Worm (Caenorhabditis elegans) whole organism, late embryonic: ENCODE measurements around the gene rpl-37.

Experiments
- C38D4.7 ChIP-seq: fragments of 200-800 bp; sonication (Bioruptor generic); optimal IDR thresholded peaks from 2 replicates; lab custom pipeline; 2018; ENCODE audit warnings: mild to moderate bottlenecking, missing genetic modification characterization, moderate library complexity, missing compliant biosample characterization
- F13H6.1 ChIP-seq: sonication (generic microtip); optimal IDR thresholded peaks from 2 replicates; lab custom pipeline; 2016; ENCODE audit warnings: missing genetic modification characterization, missing compliant biosample characterization
- K09A11.1 ChIP-seq: sonication (generic microtip); optimal IDR thresholded peaks from 2 replicates; lab custom pipeline; 2017; ENCODE audit warnings: antibody characterized with exemption, mild to moderate bottlenecking, missing genetic modification characterization, missing compliant biosample characterization; ENCODE audit not compliant: insufficient read depth
- T23F11.4 ChIP-seq: fragments of 200-800 bp; sonication (Bioruptor generic); optimal IDR thresholded peaks from 2 replicates; lab custom pipeline; 2018; ENCODE audit warnings: mild to moderate bottlenecking, missing genetic modification characterization, missing compliant biosample characterization
- Y22D7AL.16 ChIP-seq: sonication (generic microtip); optimal IDR thresholded peaks from 2 replicates; lab custom pipeline; 2016; ENCODE audit warnings: missing genetic modification characterization, missing compliant biosample characterization
- ahr-1 ChIP-seq: sonication (generic microtip); optimal IDR thresholded peaks from 2 replicates; lab custom pipeline; 2016; ENCODE audit warnings: missing genetic modification characterization, missing compliant biosample characterization
- ceh-14 ChIP-seq: sonication (generic microtip); optimal IDR thresholded peaks from 2 replicates; lab custom pipeline; 2016; ENCODE audit warnings: missing genotype, missing genetic modification characterization, missing compliant biosample characterization
- ceh-2 ChIP-seq: sonication (generic microtip); optimal IDR thresholded peaks from 2 replicates; lab custom pipeline; 2016; ENCODE audit warnings: missing genotype, missing genetic modification characterization, missing compliant biosample characterization
- ceh-22 ChIP-seq: sonication (generic microtip); optimal IDR thresholded peaks from 2 replicates; lab custom pipeline; 2017; ENCODE audit warnings: missing biosample characterization, missing genetic modification characterization
- ceh-24 ChIP-seq: sonication (generic microtip); optimal IDR thresholded peaks from 2 replicates; lab custom pipeline; 2016; ENCODE audit warnings: mild to moderate bottlenecking, missing genetic modification characterization, missing compliant biosample characterization
- ceh-30 ChIP-seq: fragments of 150-350 bp; optimal IDR thresholded peaks from 2 replicates; lab custom pipeline; 2014; ENCODE audit warnings: missing biosample characterization, missing genetic modification characterization
- ceh-31 ChIP-seq: sonication (generic microtip); optimal IDR thresholded peaks from 2 replicates; lab custom pipeline; 2016; ENCODE audit warnings: missing genetic modification characterization, missing compliant biosample characterization
- ceh-34 ChIP-seq: sonication (generic microtip); optimal IDR thresholded peaks from 2 replicates; lab custom pipeline; 2016; ENCODE audit warnings: mild to moderate bottlenecking, missing genetic modification characterization, missing compliant biosample characterization
- ceh-48 ChIP-seq: sonication (generic microtip); optimal IDR thresholded peaks from 2 replicates; lab custom pipeline; 2016; ENCODE audit warnings: missing genetic modification characterization, inconsistent platforms, missing compliant biosample characterization
- ceh-9 ChIP-seq: sonication (generic microtip); optimal IDR thresholded peaks from 2 replicates; lab custom pipeline; 2016; ENCODE audit warnings: mild to moderate bottlenecking, missing genetic modification characterization, inconsistent platforms, missing compliant biosample characterization
- che-1 ChIP-seq: sonication (generic microtip); optimal IDR thresholded peaks from 2 replicates; lab custom pipeline; 2016; ENCODE audit warnings: mild to moderate bottlenecking, missing genetic modification characterization, missing compliant biosample characterization
- ets-4 ChIP-seq: sonication (generic microtip); optimal IDR thresholded peaks from 2 replicates; lab custom pipeline; 2016; ENCODE audit warnings: missing genetic modification characterization, missing compliant biosample characterization
- eyg-1 ChIP-seq: sonication (generic microtip); optimal IDR thresholded peaks from 2 replicates; lab custom pipeline; 2016; ENCODE audit warnings: missing genotype, missing genetic modification characterization, missing compliant biosample characterization
- fax-1 ChIP-seq: sonication (generic microtip); optimal IDR thresholded peaks from 2 replicates; lab custom pipeline; 2016; ENCODE audit warnings: missing genotype, missing genetic modification characterization, missing compliant biosample characterization
- fkh-6 ChIP-seq: sonication (generic microtip); optimal IDR thresholded peaks from 2 replicates; lab custom pipeline; 2016; ENCODE audit warnings: missing genetic modification characterization, missing compliant biosample characterization
- hlh-13 ChIP-seq: fragments of 200-800 bp; sonication (Bioruptor generic); optimal IDR thresholded peaks from 2 replicates; lab custom pipeline; 2018; ENCODE audit warnings: mild to moderate bottlenecking, missing genetic modification characterization, missing compliant biosample characterization
- hlh-15 ChIP-seq: sonication (generic microtip); optimal IDR thresholded peaks from 2 replicates; lab custom pipeline; 2016; ENCODE audit warnings: missing genetic modification characterization, missing compliant biosample characterization
- hlh-30 ChIP-seq: sonication (generic microtip); optimal IDR thresholded peaks from 2 replicates; lab custom pipeline; 2017; ENCODE audit warnings: antibody characterized with exemption, missing genetic modification characterization, missing compliant biosample characterization; ENCODE audit not compliant: insufficient read depth
- hlh-8 ChIP-seq: sonication (generic microtip); optimal IDR thresholded peaks from 2 replicates; lab custom pipeline; 2016; ENCODE audit warnings: missing genotype, missing genetic modification characterization, missing compliant biosample characterization
- lim-6 ChIP-seq: sonication (generic microtip); optimal IDR thresholded peaks from 2 replicates; lab custom pipeline; 2016; ENCODE audit warnings: missing genetic modification characterization, missing compliant biosample characterization
- lin-11 ChIP-seq: fragments of 200-800 bp; sonication (Bioruptor generic); optimal IDR thresholded peaks from 2 replicates; lab custom pipeline; 2018; ENCODE audit warnings: mild to moderate bottlenecking, missing genetic modification characterization, missing compliant biosample characterization
- madf-2 ChIP-seq: sonication (generic microtip); optimal IDR thresholded peaks from 2 replicates; lab custom pipeline; 2017; ENCODE audit warnings: missing genetic modification characterization, missing compliant biosample characterization
- mec-3 ChIP-seq: sonication (generic microtip); optimal IDR thresholded peaks from 2 replicates; lab custom pipeline; 2016; ENCODE audit warnings: borderline replicate concordance, missing genetic modification characterization, missing compliant biosample characterization
- nfya-1 ChIP-seq: sonication (generic microtip); optimal IDR thresholded peaks from 2 replicates; lab custom pipeline; 2017; ENCODE audit warnings: missing genetic modification characterization, mild to moderate bottlenecking, missing compliant biosample characterization, antibody characterized with exemption, moderate library complexity
- nhr-11 ChIP-seq: fragments of 150-350 bp; optimal IDR thresholded peaks from 2 replicates; lab custom pipeline; 2014; ENCODE audit warnings: missing biosample characterization, missing genetic modification characterization
- nhr-232 ChIP-seq: sonication (generic microtip); optimal IDR thresholded peaks from 2 replicates; lab custom pipeline; 2016; ENCODE audit warnings: missing genetic modification characterization, missing compliant biosample characterization
- npax-4 ChIP-seq: sonication (generic microtip); optimal IDR thresholded peaks from 2 replicates; lab custom pipeline; 2016; ENCODE audit warnings: missing genetic modification characterization, missing compliant biosample characterization
- odd-2 ChIP-seq: sonication (generic microtip); optimal IDR thresholded peaks from 2 replicates; lab custom pipeline; 2017; ENCODE audit warnings: antibody characterized with exemption, mild to moderate bottlenecking, missing genetic modification characterization, missing compliant biosample characterization
- pha-2 ChIP-seq: sonication (generic microtip); optimal IDR thresholded peaks from 2 replicates; lab custom pipeline; 2017; ENCODE audit warnings: mild to moderate bottlenecking, missing genetic modification characterization, missing compliant biosample characterization
- pha-4 ChIP-seq: fragments of 150-350 bp; optimal IDR thresholded peaks from 2 replicates; lab custom pipeline; 2018; ENCODE audit warnings: missing biosample characterization, missing genetic modification reagents, missing genetic modification characterization
- pros-1 ChIP-seq: fragments of 150-350 bp; optimal IDR thresholded peaks from 2 replicates; lab custom pipeline; 2014; ENCODE audit warnings: missing biosample characterization, missing genetic modification reagents, missing genetic modification characterization
- ref-2 ChIP-seq: sonication (generic microtip); optimal IDR thresholded peaks from 2 replicates; lab custom pipeline; 2016; ENCODE audit warnings: missing genetic modification characterization, missing compliant biosample characterization
- rnt-1 ChIP-seq: sonication (generic microtip); optimal IDR thresholded peaks from 2 replicates; lab custom pipeline; 2016; ENCODE audit warnings: missing genetic modification characterization, missing compliant biosample characterization
- sox-2 ChIP-seq: fragments of 200-800 bp; sonication (Bioruptor generic); IDR thresholded peaks from 2 replicates; pipeline ENCODE4 v1.3.6; 2022; ENCODE audit warnings: missing genetic modification reagents, missing genetic modification characterization, missing compliant biosample characterization
- syd-9 ChIP-seq: sonication (generic microtip); optimal IDR thresholded peaks from 2 replicates; lab custom pipeline; 2016; ENCODE audit warnings: mild to moderate bottlenecking, missing genetic modification characterization, moderate library complexity, missing compliant biosample characterization
- tbx-2 ChIP-seq: sonication (generic microtip); optimal IDR thresholded peaks from 2 replicates; lab custom pipeline; 2016; ENCODE audit warnings: missing genetic modification characterization, missing compliant biosample characterization
- tbx-7 ChIP-seq: sonication (generic microtip); optimal IDR thresholded peaks from 2 replicates; lab custom pipeline; 2016; ENCODE audit warnings: missing genotype, missing genetic modification characterization, missing compliant biosample characterization
- unc-3 ChIP-seq, 2 experiments: fragments of 200-800 bp in 1 of 2; sonication (Bioruptor generic) in 1 of 2; sonication (generic microtip) in 1 of 2; conservative IDR thresholded peaks in 1 of 2; optimal IDR thresholded peaks in 1 of 2; 2 replicates each; pipeline versions ENCODE4 v1.3.6 to Lab custom; 2016 to 2022; ENCODE audit warnings: missing compliant biosample characterization in 2 of 2, missing genetic modification characterization in 2 of 2, missing genetic modification reagents in 1 of 2
- unc-55 ChIP-seq: sonication (generic microtip); optimal IDR thresholded peaks from 2 replicates; lab custom pipeline; 2017; ENCODE audit warnings: missing biosample characterization, missing genetic modification reagents, missing genetic modification characterization
- unc-86 ChIP-seq: sonication (generic microtip); optimal IDR thresholded peaks from 2 replicates; lab custom pipeline; 2016; ENCODE audit warnings: missing genetic modification characterization, missing compliant biosample characterization
- zip-5 ChIP-seq: sonication (generic microtip); optimal IDR thresholded peaks from 2 replicates; lab custom pipeline; 2016; ENCODE audit warnings: missing genetic modification characterization, missing compliant biosample characterization
- ztf-16 ChIP-seq: sonication (generic microtip); optimal IDR thresholded peaks from 2 replicates; lab custom pipeline; 2017; ENCODE audit warnings: missing genetic modification characterization, missing compliant biosample characterization

Gene rpl-37

DNA sequence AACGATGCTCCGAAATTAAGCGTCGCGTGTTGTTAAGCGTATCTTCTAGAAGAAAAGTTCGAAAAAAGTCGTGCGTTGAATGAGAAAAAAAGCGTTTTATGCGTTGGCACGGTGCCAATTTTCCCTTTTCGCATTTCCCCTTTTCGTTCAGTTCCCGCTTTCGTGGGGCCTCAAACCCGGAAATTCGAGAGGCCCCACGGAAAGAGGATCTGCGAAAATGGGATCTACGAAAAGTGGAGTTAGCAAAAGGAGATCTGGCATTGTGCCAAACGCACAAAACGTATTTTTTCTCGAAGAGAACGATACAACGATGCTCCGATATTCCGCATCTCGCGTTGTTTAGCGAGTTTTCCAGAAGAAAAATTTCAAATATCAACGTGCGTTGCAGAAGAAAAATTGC, 28.6 kb upstream of the rpl-37 start (continued):
- TF ChIP-seq fkh-6 (tag; lab: Kevin White, UChicago) (peak; percentile 97), ztf-16 (peak; percentile 98), ceh-14 (peak; percentile 100), ceh-9 (tag; lab: Kevin White, UChicago) (no peak), hlh-13 (GFP tag; lab: Kevin White, UChicago) (peak; percentile 95), nhr-11 (tag; lab: Kevin White, UChicago) (no peak), K09A11.1 (no peak), ceh-30 (tag; lab: Kevin White, UChicago) (no peak), fax-1 (tag; lab: Kevin White, UChicago) (peak; percentile 99), ets-4 (peak; percentile 100), F13H6.1 (tag; lab: Kevin White, UChicago) (peak; percentile 100), C38D4.7 (GFP tag; lab: Kevin White, UChicago) (peak; percentile 93), zip-5 (tag; lab: Kevin White, UChicago) (peak; percentile 100), ceh-2 (peak; percentile 100), odd-2 (no peak), lin-11 (peak; percentile 85), lim-6 (tag; lab: Kevin White, UChicago) (peak; percentile 100), tbx-2 (tag; lab: Kevin White, UChicago) (peak; percentile 100), pha-4 (tag; lab: Kevin White, UChicago) (no peak), ref-2 (tag; lab: Kevin White, UChicago) (peak; percentile 100), madf-2 (tag; lab: Kevin White, UChicago) (peak; percentile 87), eyg-1 (tag; lab: Kevin White, UChicago) (peak; percentile 99), unc-86 (peak; percentile 100), unc-55 (GFP tag; lab: Kevin White, UChicago) (no peak), mec-3 (tag; lab: Kevin White, UChicago) (peak; percentile 100), Y22D7AL.16 (peak; percentile 96), hlh-15 (peak; percentile 98), hlh-30 (tag; lab: Kevin White, UChicago) (no peak), rnt-1 (tag; lab: Kevin White, UChicago) (peak; percentile 100), ceh-22 (no peak), ahr-1 (tag; lab: Kevin White, UChicago) (peak; percentile 100), ceh-34 (tag; lab: Kevin White, UChicago) (peak; percentile 100), T23F11.4 (GFP tag; lab: Kevin White, UChicago) (peak; percentile 92), ceh-48 (tag; lab: Kevin White, UChicago) (peak; percentile 80), sox-2 (GFP tag; lab: Robert Waterston, UW) (peak; percentile 69), syd-9 (tag; lab: Kevin White, UChicago) (peak; percentile 98), nhr-232 (tag; lab: Kevin White, UChicago) (peak; percentile 94), nfya-1 (tag; lab: Kevin White, UChicago) (no peak), pros-1 (tag; lab: Kevin White, UChicago) (no peak), pha-2 (tag; lab: Kevin White, UChicago) (peak; percentile 90), hlh-8 (tag; lab: Kevin White, UChicago) (peak; percentile 100), npax-4 (tag; lab: Kevin White, UChicago) (peak; percentile 89), ceh-31 (tag; lab: Kevin White, UChicago) (peak; percentile 100), unc-3 (GFP tag; conservative IDR thresholded peaks at IDR 0.05; lab: Robert Waterston, UW) (peak; percentile 96), unc-3 (tag; optimal IDR thresholded peaks at IDR 0.05; lab: Kevin White, UChicago) (peak; percentile 98), tbx-7 (tag; lab: Kevin White, UChicago) (peak; percentile 100), ceh-24 (tag; lab: Kevin White, UChicago) (peak; percentile 92), che-1 (peak; percentile 83)
